Fruit fly (Drosophila melanogaster) whole organism, embryonic: ENCODE results near the gene MED19.

Experiments used
- Bdp1 ChIP-seq: fragments of 200-800 bp; sonication (Bioruptor generic); optimal IDR thresholded peaks from 3 replicates; lab custom pipeline; 2016; ENCODE audit warnings: missing biosample characterization, missing genetic modification characterization
- Bteb2 ChIP-seq: fragments of 200-800 bp; sonication (Bioruptor generic); optimal IDR thresholded peaks from 2 replicates; lab custom pipeline; 2016; ENCODE audit warnings: missing biosample characterization, missing genetic modification characterization
- CG10959 ChIP-seq: fragments of 200-800 bp; sonication (Bioruptor generic); IDR thresholded peaks from 2 replicates; pipeline ENCODE4 v1.3.6; 2022; ENCODE audit warnings: missing biosample characterization, missing genetic modification characterization
- CG11456 ChIP-seq: fragments of 200-800 bp; sonication (Bioruptor generic); IDR thresholded peaks from 3 replicates; pipeline ENCODE4 v1.3.6; 2022; ENCODE audit warnings: missing biosample characterization, missing genetic modification characterization
- CG11560 ChIP-seq: fragments of 200-800 bp; sonication (Bioruptor generic); IDR thresholded peaks from 3 replicates; pipeline ENCODE4 v1.3.6; 2022; ENCODE audit warnings: missing biosample characterization, missing genetic modification characterization
- CG1233 ChIP-seq: fragments of 200-800 bp; sonication (Bioruptor generic); optimal IDR thresholded peaks from 4 replicates; lab custom pipeline; 2018; ENCODE audit warnings: missing biosample characterization, mild to moderate bottlenecking, missing genetic modification characterization
- CG12391 ChIP-seq: fragments of 200-800 bp; sonication (Bioruptor generic); optimal IDR thresholded peaks from 3 replicates; lab custom pipeline; 2018; ENCODE audit warnings: missing biosample characterization, mild to moderate bottlenecking, missing genetic modification characterization, moderate library complexity
- CG15011 ChIP-seq: fragments of 200-800 bp; sonication (Bioruptor generic); optimal IDR thresholded peaks from 3 replicates; lab custom pipeline; 2018; ENCODE audit warnings: missing biosample characterization, mild to moderate bottlenecking, missing genetic modification characterization
- CG15073 ChIP-seq: fragments of 200-800 bp; sonication (Bioruptor generic); optimal IDR thresholded peaks from 2 replicates; lab custom pipeline; 2016; ENCODE audit warnings: missing biosample characterization, missing genetic modification characterization
- CG1602 ChIP-seq: fragments of 200-800 bp; sonication (Bioruptor generic); optimal IDR thresholded peaks from 3 replicates; lab custom pipeline; 2016; ENCODE audit warnings: missing biosample characterization, missing genetic modification characterization
- CG1647 ChIP-seq: fragments of 200-800 bp; sonication (Bioruptor generic); optimal IDR thresholded peaks from 3 replicates; lab custom pipeline; 2016; ENCODE audit warnings: missing biosample characterization, missing genetic modification characterization
- CG2120 ChIP-seq: fragments of 200-800 bp; sonication (Bioruptor generic); optimal IDR thresholded peaks from 3 replicates; lab custom pipeline; 2016; ENCODE audit warnings: missing biosample characterization, missing genetic modification characterization
- CG3726 ChIP-seq: fragments of 200-800 bp; sonication (Bioruptor generic); IDR thresholded peaks from 3 replicates; pipeline ENCODE4, ENCODE4 v1.3.6; 2022; ENCODE audit warnings: missing biosample characterization, missing genetic modification characterization
- CG42726 ChIP-seq: fragments of 200-800 bp; sonication (Bioruptor generic); IDR thresholded peaks from 2 replicates; pipeline ENCODE4 v1.3.6; 2022; ENCODE audit warnings: missing biosample characterization, missing genetic modification characterization; ENCODE audit not compliant: partially characterized antibody
- CG8281 ChIP-seq: fragments of 200-800 bp; sonication (Bioruptor generic); optimal IDR thresholded peaks from 2 replicates; lab custom pipeline; 2018; ENCODE audit warnings: missing biosample characterization, mild to moderate bottlenecking, missing genetic modification characterization, moderate library complexity
- CG8359 ChIP-seq: fragments of 200-800 bp; sonication (Bioruptor generic); optimal IDR thresholded peaks from 2 replicates; lab custom pipeline; 2017; ENCODE audit warnings: missing biosample characterization, mild to moderate bottlenecking, missing genetic modification characterization, borderline replicate concordance
- CG8478 ChIP-seq: fragments of >200 bp; optimal IDR thresholded peaks from 2 replicates; lab custom pipeline; 2018
- CG9727 ChIP-seq: fragments of 200-800 bp; sonication (Bioruptor generic); optimal IDR thresholded peaks from 3 replicates; lab custom pipeline; 2017; ENCODE audit warnings: missing biosample characterization, mild to moderate bottlenecking, missing genetic modification characterization
- Dfd ChIP-seq, 2 experiments: fragments of >200 bp; optimal IDR thresholded peaks; 2 replicates each; lab custom pipeline; 2017; ENCODE audit warnings: missing biosample characterization in 2 of 2, missing genetic modification characterization in 2 of 2
- ERR ChIP-seq: fragments of 200-800 bp; sonication (Bioruptor generic); optimal IDR thresholded peaks from 2 replicates; lab custom pipeline; 2016; ENCODE audit warnings: missing biosample characterization, missing genetic modification characterization
- Eip74EF ChIP-seq, 2 experiments: fragments of 200-800 bp in 1 of 2; fragments of >200 bp in 1 of 2; sonication (Bioruptor generic) in 1 of 2; optimal IDR thresholded peaks; 2 replicates each; lab custom pipeline; 2017 to 2019; ENCODE audit warnings: missing biosample characterization in 2 of 2, missing genetic modification characterization in 2 of 2, mild to moderate bottlenecking in 1 of 2, moderate library complexity in 1 of 2
- Hr51 ChIP-seq, 2 experiments: fragments of 200-800 bp; sonication (Bioruptor generic); optimal IDR thresholded peaks; 2 replicates in 1 of 2; 3 replicates in 1 of 2; lab custom pipeline; 2016 to 2018; ENCODE audit warnings: missing biosample characterization in 2 of 2, missing genetic modification characterization in 2 of 2, mild to moderate bottlenecking in 1 of 2, moderate library complexity in 1 of 2
- Lpt ChIP-seq: fragments of >200 bp; optimal IDR thresholded peaks from 2 replicates; lab custom pipeline; 2018; ENCODE audit warnings: missing biosample characterization, missing genetic modification characterization
- NK7.1 ChIP-seq: fragments of 200-800 bp; sonication (Bioruptor generic); optimal IDR thresholded peaks from 3 replicates; lab custom pipeline; 2016; ENCODE audit warnings: missing biosample characterization, missing genetic modification characterization
- NfI ChIP-seq: fragments of 200-800 bp; sonication (Bioruptor generic); optimal IDR thresholded peaks from 3 replicates; lab custom pipeline; 2018; ENCODE audit warnings: missing biosample characterization, mild to moderate bottlenecking, missing genetic modification characterization, moderate library complexity
- Ravus ChIP-seq: fragments of 200-800 bp; sonication (Bioruptor generic); IDR thresholded peaks from 2 replicates; pipeline ENCODE4 v1.3.6; 2022; ENCODE audit warnings: missing biosample characterization, missing genetic modification characterization
- Sry-β ChIP-seq: fragments of 200-800 bp; sonication (Bioruptor generic); optimal IDR thresholded peaks from 2 replicates; lab custom pipeline; 2018; ENCODE audit warnings: missing biosample characterization, mild to moderate bottlenecking, missing genetic modification characterization, moderate library complexity
- Trl ChIP-seq, 3 experiments: fragments of >200 bp in 2 of 3; fragments of 200-800 bp in 1 of 3; sonication (Bioruptor generic) in 1 of 3; optimal IDR thresholded peaks; 2 replicates in 1 of 3; 3 replicates in 2 of 3; lab custom pipeline; 2016 to 2017; ENCODE audit warnings: missing biosample characterization in 1 of 3, missing genetic modification characterization in 1 of 3
- Usf ChIP-seq: fragments of 200-800 bp; sonication (Bioruptor generic); optimal IDR thresholded peaks from 2 replicates; lab custom pipeline; 2017; ENCODE audit warnings: missing genotype, missing biosample characterization, missing genetic modification characterization
- aop ChIP-seq: fragments of 200-800 bp; sonication (Bioruptor generic); IDR thresholded peaks from 2 replicates; pipeline ENCODE4 v1.3.6; 2022; ENCODE audit warnings: missing biosample characterization, missing genetic modification characterization
- bigmax ChIP-seq: fragments of 200-800 bp; sonication (Bioruptor generic); optimal IDR thresholded peaks from 2 replicates; lab custom pipeline; 2018; ENCODE audit warnings: missing biosample characterization, mild to moderate bottlenecking, missing genetic modification characterization
- cad ChIP-seq: fragments of >200 bp; optimal IDR thresholded peaks from 2 replicates; lab custom pipeline; 2017; ENCODE audit warnings: missing biosample characterization, missing genetic modification characterization
- dati ChIP-seq: fragments of 200-800 bp; sonication (Bioruptor generic); IDR thresholded peaks from 2 replicates; pipeline ENCODE4 v1.3.6; 2022; ENCODE audit warnings: missing biosample characterization, missing genetic modification characterization
- dpn ChIP-seq, 2 experiments: fragments of 200-800 bp; sonication (Bioruptor generic); optimal IDR thresholded peaks; 3 replicates each; lab custom pipeline; 2016; ENCODE audit warnings: missing biosample characterization in 2 of 2, missing genetic modification characterization in 2 of 2
- eyg ChIP-seq: fragments of 200-800 bp; sonication (Bioruptor generic); optimal IDR thresholded peaks from 3 replicates; lab custom pipeline; 2016; ENCODE audit warnings: missing biosample characterization, missing genetic modification characterization
- gcm2 ChIP-seq: fragments of 200-800 bp; sonication (Bioruptor generic); optimal IDR thresholded peaks from 2 replicates; lab custom pipeline; 2016; ENCODE audit warnings: missing biosample characterization, missing genetic modification characterization
- gfzf ChIP-seq: fragments of 200-800 bp; sonication (Bioruptor generic); optimal IDR thresholded peaks from 2 replicates; lab custom pipeline; 2016; ENCODE audit warnings: missing biosample characterization, mild to moderate bottlenecking, missing genetic modification characterization, moderate library complexity
- grn ChIP-seq: fragments of 200-800 bp; sonication (Bioruptor generic); optimal IDR thresholded peaks from 3 replicates; lab custom pipeline; 2017; ENCODE audit warnings: missing biosample characterization, missing genetic modification characterization
- ham ChIP-seq: fragments of 200-800 bp; sonication (Bioruptor generic); IDR thresholded peaks from 2 replicates; pipeline ENCODE4 v1.3.6; 2022; ENCODE audit warnings: missing biosample characterization, missing genetic modification characterization
- jigr1 ChIP-seq: fragments of 200-800 bp; sonication (Bioruptor generic); IDR thresholded peaks from 3 replicates; pipeline ENCODE4 v1.3.6; 2022; ENCODE audit warnings: missing biosample characterization, missing genetic modification characterization
- lola ChIP-seq, 3 experiments: fragments of >200 bp in 2 of 3; fragments of 200-800 bp in 1 of 3; sonication (Bioruptor generic) in 1 of 3; optimal IDR thresholded peaks; 2 replicates each; lab custom pipeline; 2017 to 2019; ENCODE audit warnings: missing biosample characterization in 3 of 3, missing genetic modification characterization in 3 of 3, mild to moderate bottlenecking in 1 of 3, moderate library complexity in 1 of 3
- lov ChIP-seq, 2 experiments: fragments of 200-800 bp in 1 of 2; fragments of >200 bp in 1 of 2; sonication (Bioruptor generic) in 1 of 2; IDR thresholded peaks in 1 of 2; optimal IDR thresholded peaks in 1 of 2; 2 replicates in 1 of 2; 3 replicates in 1 of 2; pipeline versions ENCODE4 v1.3.6 to Lab custom; 2017 to 2022; ENCODE audit warnings: missing biosample characterization in 1 of 2, missing genetic modification characterization in 1 of 2
- mirr ChIP-seq: fragments of 200-800 bp; sonication (Bioruptor generic); optimal IDR thresholded peaks from 3 replicates; lab custom pipeline; 2018; ENCODE audit warnings: missing biosample characterization, mild to moderate bottlenecking, missing genetic modification characterization
- oc ChIP-seq: fragments of 200-800 bp; sonication (Bioruptor generic); optimal IDR thresholded peaks from 2 replicates; lab custom pipeline; 2018; ENCODE audit warnings: missing biosample characterization, mild to moderate bottlenecking, missing genetic modification characterization, moderate library complexity
- sna ChIP-seq: fragments of 200-800 bp; sonication (Bioruptor generic); IDR thresholded peaks from 2 replicates; pipeline ENCODE4 v1.3.6; 2022; ENCODE audit warnings: missing biosample characterization, missing genetic modification characterization; ENCODE audit not compliant: partially characterized antibody
- so ChIP-seq: fragments of 200-800 bp; sonication (Bioruptor generic); IDR thresholded peaks from 3 replicates; pipeline ENCODE4 v1.3.6; 2022; ENCODE audit warnings: missing biosample characterization, missing genetic modification characterization
- trh ChIP-seq: fragments of 200-800 bp; sonication (Bioruptor generic); optimal IDR thresholded peaks from 2 replicates; lab custom pipeline; 2016; ENCODE audit warnings: missing biosample characterization, missing genetic modification characterization
- usp ChIP-seq: fragments of >200 bp; optimal IDR thresholded peaks from 2 replicates; lab custom pipeline; 2017; ENCODE audit warnings: missing biosample characterization, missing genetic modification characterization

MED19 gene

DNA sequence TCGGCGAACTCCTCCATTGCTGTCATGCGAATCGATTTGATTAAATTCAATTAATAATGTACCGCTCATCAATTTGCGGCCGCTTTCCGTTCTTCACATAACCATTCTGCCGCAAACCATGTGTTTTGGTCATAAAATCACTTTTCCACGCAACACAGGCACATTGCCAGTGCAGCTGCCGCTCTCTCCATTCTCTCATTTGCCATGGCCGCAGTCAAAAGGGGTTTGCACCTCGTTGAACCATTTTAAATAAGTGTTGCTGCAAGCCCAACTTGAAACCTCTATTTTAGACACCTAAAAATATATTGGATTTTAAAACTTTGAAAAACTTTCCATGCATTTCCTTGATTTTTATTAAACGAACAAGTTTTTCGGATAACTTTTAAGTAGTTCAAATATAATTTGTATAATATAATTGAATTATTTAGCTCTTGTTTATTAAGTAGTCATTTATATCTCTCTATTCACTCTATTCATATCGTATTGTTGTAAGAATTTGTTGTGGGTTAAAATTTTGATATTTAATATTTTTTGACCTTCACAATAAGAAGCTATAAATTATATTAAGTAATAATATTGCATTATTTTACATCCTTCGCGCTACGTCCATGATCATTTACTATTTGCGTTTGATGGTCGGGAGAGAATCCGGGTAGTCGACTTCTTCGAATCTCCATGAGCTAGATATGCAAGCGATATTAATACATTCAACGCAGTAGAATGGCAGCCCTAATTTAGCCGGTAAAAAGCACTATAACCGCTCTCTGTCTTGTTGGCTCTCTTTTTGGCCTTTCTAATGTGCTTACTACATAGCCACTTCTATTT, 10.6 kb upstream of the MED19 start, which contains the start of gene CG5535 (continued):
- TF ChIP-seq CG42726 (GFP tag; lab: Robert Waterston, UW) (no peak), CG11560 (no peak), Eip74EF (GFP tag; optimal IDR thresholded peaks at IDR 0.05; lab: Kevin White, UChicago) (peak in 1 of 2 experiments; percentile 82), CG3726 (GFP tag; lab: Robert Waterston, UW) (no peak; the same call in 2 of the 3 replicates), CG10959 (GFP tag; lab: Robert Waterston, UW) (peak; percentile 49; the same call in 1 of the 2 replicates), CG1647 (GFP tag; lab: Kevin White, UChicago) (peak; percentile 24), mirr (GFP tag; lab: Kevin White, UChicago) (peak; percentile 36), lola (GFP tag; optimal IDR thresholded peaks at IDR 0.05; lab: Kevin White, UChicago) (peak in 1 of 3 experiments; percentile 92), so (GFP tag; lab: Robert Waterston, UW) (no peak), Lpt (GFP tag; lab: Kevin White, UChicago) (no peak), CG8281 (tag; lab: Kevin White, UChicago) (peak; percentile 59), trh (GFP tag; lab: Kevin White, UChicago) (peak; percentile 49), CG8478 (no peak), CG15011 (peak; percentile 42), CG2120 (GFP tag; lab: Kevin White, UChicago) (peak; percentile 74), gcm2 (GFP tag; lab: Kevin White, UChicago) (no peak), lov (optimal IDR thresholded peaks at IDR 0.05; lab: Kevin White, UChicago) (no peak), lov (GFP tag; IDR thresholded peaks at IDR 0.05; lab: Robert Waterston, UW) (peak; percentile 82; the same call in 2 of the 3 replicates), gfzf (GFP tag; lab: Kevin White, UChicago) (no peak), Trl (optimal IDR thresholded peaks at IDR 0.05; lab: Kevin White, UChicago) (peak; percentile 42 to 60), Trl (GFP tag; optimal IDR thresholded peaks at IDR 0.05; lab: Kevin White, UChicago) (peak; percentile 69), dati (GFP tag; lab: Robert Waterston, UW) (0 out of 2 replicates have a peak, but pooled peaks have one; percentile 20), Hr51 (GFP tag; optimal IDR thresholded peaks at IDR 0.05; lab: Kevin White, UChicago) (peak in 1 of 2 experiments; percentile 82), Bdp1 (no peak), grn (GFP tag; lab: Kevin White, UChicago) (no peak), CG1233 (peak; percentile 87), Dfd (GFP tag; optimal IDR thresholded peaks at IDR 0.05; lab: Kevin White, UChicago) (no peak), dpn (GFP tag; optimal IDR thresholded peaks at IDR 0.05; lab: Kevin White, UChicago) (peak; percentile 20 to 75), Ravus (GFP tag; lab: Robert Waterston, UW) (peak; percentile 8; the same call in 1 of the 2 replicates), eyg (GFP tag; lab: Kevin White, UChicago) (no peak), Sry-β (GFP tag; lab: Kevin White, UChicago) (peak; percentile 27), CG15073 (GFP tag; lab: Kevin White, UChicago) (no peak), bigmax (GFP tag; lab: Kevin White, UChicago) (no peak), Bteb2 (GFP tag; lab: Kevin White, UChicago) (peak; percentile 15), CG1602 (GFP tag; lab: Kevin White, UChicago) (peak; percentile 70), NfI (GFP tag; lab: Kevin White, UChicago) (peak; percentile 78), sna (GFP tag; lab: Robert Waterston, UW) (no peak), CG9727 (GFP tag; lab: Kevin White, UChicago) (peak; percentile 91), aop (GFP tag; lab: Robert Waterston, UW) (peak; percentile 68; the same call in 1 of the 2 replicates), ERR (GFP tag; lab: Kevin White, UChicago) (peak; percentile 47), oc (tag; lab: Kevin White, UChicago) (no peak), usp (GFP tag; lab: Kevin White, UChicago) (no peak), CG12391 (tag; lab: Kevin White, UChicago) (peak; percentile 88), CG8359 (GFP tag; lab: Kevin White, UChicago) (peak; percentile 48), ham (no peak), CG11456 (GFP tag; lab: Robert Waterston, UW) (peak; percentile 77), cad (no peak), jigr1 (no peak), Usf (GFP tag; lab: Kevin White, UChicago) (peak; percentile 80), NK7.1 (GFP tag; lab: Kevin White, UChicago) (no peak)
